Worm (Caenorhabditis elegans): ENCODE data around the gene Y50D4A.10.
A peak's percentile ranks its signal among the peaks of the same experiment; 100 is the strongest.

Y50D4A.10 gene

ce11 chrV:1220509-1220908, at the start of gene Y50D4A.10:
Gene Y50D4A.10 (minus strand): TSS chrV:1220565.
- TF ChIP-seq efl-1 (optimal IDR thresholded peaks at IDR 0.05): no peak
- peak in 1 of 2 experiments; percentile 92 for TF ChIP-seq efl-1 (GFP tag; optimal IDR thresholded peaks at IDR 0.05 in 1 of 2)
- TF ChIP-seq vab-15 (tag; optimal IDR thresholded peaks at IDR 0.05): no peak

ce11 chrV:1266540-1266939, 46.2 kb upstream of the Y50D4A.10 start:
- TF ChIP-seq hlh-17 (GFP tag; optimal IDR thresholded peaks at IDR 0.05; ENCODE audit: borderline replicate concordance) (no peak), nhr-12 (tag; optimal IDR thresholded peaks at IDR 0.05) (no peak), sox-4 (tag; optimal IDR thresholded peaks at IDR 0.05) (no peak), ceh-63 (GFP tag; optimal IDR thresholded peaks at IDR 0.05) (no peak), ceh-8 (GFP tag; optimal IDR thresholded peaks at IDR 0.05) (no peak), efl-3 (GFP tag; optimal IDR thresholded peaks at IDR 0.05) (no peak), alr-1 (tag; optimal IDR thresholded peaks at IDR 0.05; ENCODE audit: borderline replicate concordance) (no peak), blmp-1 (tag; optimal IDR thresholded peaks at IDR 0.05) (no peak), hpl-2 (GFP tag; optimal IDR thresholded peaks at IDR 0.05) (no peak), jun-1 (tag; optimal IDR thresholded peaks at IDR 0.05) (no peak), lsy-2 (tag; optimal IDR thresholded peaks at IDR 0.05) (no peak), xbp-1 (tag; optimal IDR thresholded peaks at IDR 0.05) (no peak), nhr-90 (tag; optimal IDR thresholded peaks at IDR 0.05; ENCODE audit: poor library complexity) (no peak), C34B4.2 (tag; optimal IDR thresholded peaks at IDR 0.05) (no peak), ets-5 (GFP tag; IDR thresholded peaks at IDR 0.05) (no peak), nhr-28 (tag; optimal IDR thresholded peaks at IDR 0.05) (no peak)

ce11 chrV:1263939-1264823, 43.8 kb upstream of the Y50D4A.10 start, which contains the start of the genes rab-1 and C39F7.5:
Gene rab-1 (minus strand): TSS chrV:1263989.
Gene C39F7.5 (plus strand): TSS chrV:1264773.
- TF ChIP-seq pqm-1 (tag; optimal IDR thresholded peaks at IDR 0.05) (no peak), fos-1 (tag; optimal IDR thresholded peaks at IDR 0.05) (peak; percentile 14), dpl-1 (GFP tag; optimal IDR thresholded peaks at IDR 0.05) (peak; percentile 36 to 71 (median 55)), unc-30 (tag; optimal IDR thresholded peaks at IDR 0.05) (no peak), xbp-1 (tag; optimal IDR thresholded peaks at IDR 0.05) (peak; percentile 55), fkh-8 (tag; optimal IDR thresholded peaks at IDR 0.05) (peak; percentile 77), mep-1 (tag; optimal IDR thresholded peaks at IDR 0.05) (peak; percentile 73), lir-3 (tag; optimal IDR thresholded peaks at IDR 0.05; ENCODE audit: poor library complexity) (peak; percentile 5), snu-23 (GFP tag; optimal IDR thresholded peaks at IDR 0.05) (peak; percentile 63), jun-1 (tag; optimal IDR thresholded peaks at IDR 0.05) (no peak), egl-27 (tag; optimal IDR thresholded peaks at IDR 0.05) (no peak), tlp-1 (tag; optimal IDR thresholded peaks at IDR 0.05) (no peak), C34B4.2 (tag; optimal IDR thresholded peaks at IDR 0.05) (no peak), ceh-63 (GFP tag; optimal IDR thresholded peaks at IDR 0.05) (no peak), elt-2 (tag; optimal IDR thresholded peaks at IDR 0.05) (no peak), fkh-4 (tag; optimal IDR thresholded peaks at IDR 0.05; ENCODE audit: borderline replicate concordance) (no peak), skn-1 (tag; optimal IDR thresholded peaks at IDR 0.05) (peak; percentile 52), tbx-2 (tag; optimal IDR thresholded peaks at IDR 0.05) (peak; percentile 31), nhr-47 (tag; optimal IDR thresholded peaks at IDR 0.05) (peak; percentile 46), ztf-11 (tag; optimal IDR thresholded peaks at IDR 0.05) (no peak), ztf-4 (tag; optimal IDR thresholded peaks at IDR 0.05) (peak; percentile 6), ceh-82 (tag; optimal IDR thresholded peaks at IDR 0.05) (peak; percentile 9 to 65 (median 31)), unc-98 (GFP tag; IDR thresholded peaks at IDR 0.05) (no peak), hlh-17 (GFP tag; optimal IDR thresholded peaks at IDR 0.05; ENCODE audit: borderline replicate concordance) (no peak), elt-3 (tag; optimal IDR thresholded peaks at IDR 0.05) (peak in 1 of 6 experiments; percentile 15), ceh-90 (tag; optimal IDR thresholded peaks at IDR 0.05) (no peak), lin-14 (GFP tag; optimal IDR thresholded peaks at IDR 0.05) (peak; percentile 96), ets-5 (GFP tag; IDR thresholded peaks at IDR 0.05) (no peak), zip-4 (GFP tag; optimal IDR thresholded peaks at IDR 0.05) (no peak), hlh-4 (tag; optimal IDR thresholded peaks at IDR 0.05) (no peak), nhr-71 (tag; optimal IDR thresholded peaks at IDR 0.05) (peak; percentile 70), nhr-20 (tag; optimal IDR thresholded peaks at IDR 0.05) (peak; percentile 50), unc-86 (tag; optimal IDR thresholded peaks at IDR 0.05) (peak; percentile 3), mef-2 (tag; optimal IDR thresholded peaks at IDR 0.05) (no peak)

Measured in whole organism, L1 larva.